Worm (Caenorhabditis elegans): ENCODE data around the gene F58B4.7.

F58B4.7 gene

ce11 chrV:10955681-10956476 is 32.8 kb upstream of the F58B4.7 start, which contains the start of gene F17C11.13:
Gene F17C11.13, plus strand, starts transcription at chrV:10955923.
- no peak for TF ChIP-seq ref-1 (GFP tag; conservative IDR thresholded peaks at IDR 0.05)
- no peak for TF ChIP-seq cog-1 (tag; optimal IDR thresholded peaks at IDR 0.05)
- no peak for TF ChIP-seq flt-1 (GFP tag; IDR thresholded peaks at IDR 0.05)
- no peak for TF ChIP-seq tab-1 (GFP tag; IDR thresholded peaks at IDR 0.05)
- no peak for TF ChIP-seq T22C8.4 (GFP tag; IDR thresholded peaks at IDR 0.05)
- TF ChIP-seq ztf-29 (GFP tag; IDR thresholded peaks at IDR 0.05) = no peak
- TF ChIP-seq ztf-23 (GFP tag; IDR thresholded peaks at IDR 0.05) = no peak
- no peak for TF ChIP-seq klf-2 (GFP tag; conservative IDR thresholded peaks at IDR 0.05)
- no peak for TF ChIP-seq med-1 (GFP tag; optimal IDR thresholded peaks at IDR 0.05; ENCODE audit: insufficient read depth)

ce11 chrV:10954832-10955231 is 31.7 kb upstream of the F58B4.7 start, which contains the start of gene F17C11.6:
Gene F17C11.6, plus strand, starts transcription at chrV:10955121.
- TF ChIP-seq klf-2 (GFP tag; conservative IDR thresholded peaks at IDR 0.05) (no peak), ztf-29 (GFP tag; IDR thresholded peaks at IDR 0.05) (no peak), med-1 (GFP tag; optimal IDR thresholded peaks at IDR 0.05; ENCODE audit: insufficient read depth) (no peak), cog-1 (tag; optimal IDR thresholded peaks at IDR 0.05) (no peak), ref-1 (GFP tag; conservative IDR thresholded peaks at IDR 0.05) (no peak), tab-1 (GFP tag; IDR thresholded peaks at IDR 0.05) (no peak), flt-1 (GFP tag; IDR thresholded peaks at IDR 0.05) (no peak), T22C8.4 (GFP tag; IDR thresholded peaks at IDR 0.05) (no peak), ztf-23 (GFP tag; IDR thresholded peaks at IDR 0.05) (no peak)

- TF ChIP-seq ref-1 (GFP tag; conservative IDR thresholded peaks at IDR 0.05) (no peak), flt-1 (GFP tag; IDR thresholded peaks at IDR 0.05) (no peak), klf-2 (GFP tag; conservative IDR thresholded peaks at IDR 0.05) (no peak), cog-1 (tag; optimal IDR thresholded peaks at IDR 0.05) (no peak), T22C8.4 (GFP tag; IDR thresholded peaks at IDR 0.05) (no peak), tab-1 (GFP tag; IDR thresholded peaks at IDR 0.05) (no peak)
Measured at ce11 chrV:10954334-10954733, 31.2 kb upstream of the F58B4.7 start, which contains the start of gene clec-221. Gene clec-221, minus strand, starts transcription at chrV:10954434.

ce11 chrV:10953471-10954155 is 30.5 kb upstream of the F58B4.7 start:
- TF ChIP-seq ref-1 (GFP tag; conservative IDR thresholded peaks at IDR 0.05) = no peak
- no peak for TF ChIP-seq tab-1 (GFP tag; IDR thresholded peaks at IDR 0.05)

ce11 chrV:10951655-10952278 is 28.6 kb upstream of the F58B4.7 start, which contains the start of gene F17C11.4:
Gene F17C11.4, plus strand, starts transcription at chrV:10951860.
- TF ChIP-seq cog-1 (tag; optimal IDR thresholded peaks at IDR 0.05) = no peak
- TF ChIP-seq ztf-23 (GFP tag; IDR thresholded peaks at IDR 0.05) = peak; percentile 34; the same call in 1 of the 2 replicates

- TF ChIP-seq med-1 (GFP tag; optimal IDR thresholded peaks at IDR 0.05; ENCODE audit: insufficient read depth) = no peak
- no peak for TF ChIP-seq ztf-23 (GFP tag; IDR thresholded peaks at IDR 0.05)
- TF ChIP-seq T22C8.4 (GFP tag; IDR thresholded peaks at IDR 0.05) = no peak
- TF ChIP-seq tab-1 (GFP tag; IDR thresholded peaks at IDR 0.05) = no peak
- no peak for TF ChIP-seq ztf-29 (GFP tag; IDR thresholded peaks at IDR 0.05)
- no peak for TF ChIP-seq ref-1 (GFP tag; conservative IDR thresholded peaks at IDR 0.05)
- no peak for TF ChIP-seq cog-1 (tag; optimal IDR thresholded peaks at IDR 0.05)
- no peak for TF ChIP-seq flt-1 (GFP tag; IDR thresholded peaks at IDR 0.05)
- TF ChIP-seq klf-2 (GFP tag; conservative IDR thresholded peaks at IDR 0.05) = no peak
Measured at ce11 chrV:10949511-10949910, 26.4 kb upstream of the F58B4.7 start, which contains the start of gene col-153. Gene col-153, plus strand, starts transcription at chrV:10949811.

- TF ChIP-seq flt-1 (GFP tag; IDR thresholded peaks at IDR 0.05) (no peak), ztf-23 (GFP tag; IDR thresholded peaks at IDR 0.05) (no peak), ztf-29 (GFP tag; IDR thresholded peaks at IDR 0.05) (no peak), klf-2 (GFP tag; conservative IDR thresholded peaks at IDR 0.05) (no peak), T22C8.4 (GFP tag; IDR thresholded peaks at IDR 0.05) (no peak)
Measured at ce11 chrV:10947930-10948329, 24.8 kb upstream of the F58B4.7 start, which contains the start of gene F17C11.2. Gene F17C11.2, plus strand, starts transcription at chrV:10948230.

- TF ChIP-seq ztf-29 (GFP tag; IDR thresholded peaks at IDR 0.05) (no peak), ztf-23 (GFP tag; IDR thresholded peaks at IDR 0.05) (no peak), ref-1 (GFP tag; conservative IDR thresholded peaks at IDR 0.05) (no peak), med-1 (GFP tag; optimal IDR thresholded peaks at IDR 0.05; ENCODE audit: insufficient read depth) (no peak), flt-1 (GFP tag; IDR thresholded peaks at IDR 0.05) (no peak), tab-1 (GFP tag; IDR thresholded peaks at IDR 0.05) (no peak), cog-1 (tag; optimal IDR thresholded peaks at IDR 0.05) (no peak), T22C8.4 (GFP tag; IDR thresholded peaks at IDR 0.05) (no peak), klf-2 (GFP tag; conservative IDR thresholded peaks at IDR 0.05) (no peak)
Measured at ce11 chrV:10947210-10947609, 24.1 kb upstream of the F58B4.7 start.

- TF ChIP-seq flt-1 (GFP tag; IDR thresholded peaks at IDR 0.05) (no peak), ztf-29 (GFP tag; IDR thresholded peaks at IDR 0.05) (no peak), ref-1 (GFP tag; conservative IDR thresholded peaks at IDR 0.05) (no peak), T22C8.4 (GFP tag; IDR thresholded peaks at IDR 0.05) (no peak), med-1 (GFP tag; optimal IDR thresholded peaks at IDR 0.05; ENCODE audit: insufficient read depth) (no peak), cog-1 (tag; optimal IDR thresholded peaks at IDR 0.05) (no peak), ztf-23 (GFP tag; IDR thresholded peaks at IDR 0.05) (no peak), klf-2 (GFP tag; conservative IDR thresholded peaks at IDR 0.05) (no peak), tab-1 (GFP tag; IDR thresholded peaks at IDR 0.05) (no peak)
Measured at ce11 chrV:10944903-10945302, 21.8 kb upstream of the F58B4.7 start.
